Fruit fly (Drosophila melanogaster) whole organism, embryonic: ENCODE data around the gene CG42824.

Source experiments
- Aef1 ChIP-seq: fragments of 200-800 bp; sonication (Bioruptor generic); IDR thresholded peaks from 3 replicates; pipeline ENCODE4 v1.3.6; 2022; ENCODE audit warnings: missing biosample characterization, missing genetic modification characterization
- B-H2 ChIP-seq: fragments of 200-800 bp; sonication (Bioruptor generic); optimal IDR thresholded peaks from 2 replicates; lab custom pipeline; 2018; ENCODE audit warnings: missing biosample characterization, mild to moderate bottlenecking, missing genetic modification characterization
- Bdp1 ChIP-seq: fragments of 200-800 bp; sonication (Bioruptor generic); optimal IDR thresholded peaks from 3 replicates; lab custom pipeline; 2016; ENCODE audit warnings: missing biosample characterization, missing genetic modification characterization
- BtbVII ChIP-seq: fragments of 200-800 bp; sonication (Bioruptor generic); optimal IDR thresholded peaks from 3 replicates; lab custom pipeline; 2017; ENCODE audit warnings: missing biosample characterization, mild to moderate bottlenecking, missing genetic modification characterization
- CG10543 ChIP-seq: fragments of 200-800 bp; sonication (Bioruptor generic); optimal IDR thresholded peaks from 3 replicates; lab custom pipeline; 2017; ENCODE audit warnings: missing biosample characterization, mild to moderate bottlenecking, missing genetic modification characterization, moderate library complexity
- CG10565 ChIP-seq: fragments of 200-800 bp; sonication (Bioruptor generic); optimal IDR thresholded peaks from 3 replicates; lab custom pipeline; 2016; ENCODE audit warnings: missing biosample characterization, mild to moderate bottlenecking, missing genetic modification characterization
- CG12236 ChIP-seq: fragments of 200-800 bp; sonication (Bioruptor generic); optimal IDR thresholded peaks from 2 replicates; lab custom pipeline; 2016; ENCODE audit warnings: missing biosample characterization, missing genetic modification characterization
- CG13894 ChIP-seq: fragments of 200-800 bp; sonication (Bioruptor generic); optimal IDR thresholded peaks from 3 replicates; lab custom pipeline; 2018; ENCODE audit warnings: missing biosample characterization, mild to moderate bottlenecking, missing genetic modification characterization, moderate library complexity
- CG15073 ChIP-seq: fragments of 200-800 bp; sonication (Bioruptor generic); optimal IDR thresholded peaks from 2 replicates; lab custom pipeline; 2016; ENCODE audit warnings: missing biosample characterization, missing genetic modification characterization
- CG1832 ChIP-seq: fragments of 200-800 bp; sonication (Bioruptor generic); optimal IDR thresholded peaks from 2 replicates; lab custom pipeline; 2017; ENCODE audit warnings: missing biosample characterization, mild to moderate bottlenecking, missing genetic modification characterization, inconsistent platforms
- CG2129 ChIP-seq: fragments of 200-800 bp; sonication (Bioruptor generic); IDR thresholded peaks from 2 replicates; pipeline ENCODE4 v1.3.6; 2022; ENCODE audit warnings: missing biosample characterization, missing genetic modification characterization; ENCODE audit not compliant: partially characterized antibody
- CG2202 ChIP-seq: fragments of 200-800 bp; sonication (Bioruptor generic); optimal IDR thresholded peaks from 2 replicates; lab custom pipeline; 2018; ENCODE audit warnings: missing biosample characterization, mild to moderate bottlenecking, missing genetic modification characterization
- CG2875 ChIP-seq: fragments of 200-800 bp; sonication (Bioruptor generic); optimal IDR thresholded peaks from 2 replicates; lab custom pipeline; 2017; ENCODE audit warnings: missing biosample characterization, mild to moderate bottlenecking, missing genetic modification characterization, missing genetic modification reagents
- CG3163 ChIP-seq: fragments of 200-800 bp; sonication (Bioruptor generic); optimal IDR thresholded peaks from 3 replicates; lab custom pipeline; 2016; ENCODE audit warnings: missing biosample characterization, missing genetic modification characterization
- CG34224 ChIP-seq: fragments of 200-800 bp; sonication (Bioruptor generic); IDR thresholded peaks from 3 replicates; pipeline ENCODE4 v1.3.6; 2022; ENCODE audit warnings: missing biosample characterization, missing genetic modification characterization; ENCODE audit not compliant: partially characterized antibody
- CG5245 ChIP-seq: fragments of 200-800 bp; sonication (Bioruptor generic); optimal IDR thresholded peaks from 3 replicates; lab custom pipeline; 2016; ENCODE audit warnings: missing biosample characterization, missing genetic modification characterization
- CG7357 ChIP-seq: fragments of 200-800 bp; sonication (Bioruptor generic); IDR thresholded peaks from 3 replicates; pipeline ENCODE4 v1.3.6; 2022; ENCODE audit warnings: missing biosample characterization, missing genetic modification characterization
- CG7372 ChIP-seq: fragments of 200-800 bp; sonication (Bioruptor generic); IDR thresholded peaks from 2 replicates; pipeline ENCODE4 v1.3.6; 2022; ENCODE audit warnings: missing biosample characterization, missing genetic modification characterization
- CG7839 ChIP-seq: fragments of 200-800 bp; sonication (Bioruptor generic); optimal IDR thresholded peaks from 3 replicates; lab custom pipeline; 2018; ENCODE audit warnings: missing biosample characterization, mild to moderate bottlenecking, missing genetic modification characterization, moderate library complexity
- CG7963 ChIP-seq: fragments of 200-800 bp; sonication (Bioruptor generic); IDR thresholded peaks from 3 replicates; pipeline ENCODE4 v1.3.6; 2022; ENCODE audit warnings: missing biosample characterization, missing genetic modification characterization; ENCODE audit not compliant: partially characterized antibody
- CG9609 ChIP-seq: fragments of 200-800 bp; sonication (Bioruptor generic); optimal IDR thresholded peaks from 3 replicates; lab custom pipeline; 2016; ENCODE audit warnings: missing biosample characterization, missing genetic modification characterization
- CG9932 ChIP-seq: fragments of 200-800 bp; sonication (Bioruptor generic); IDR thresholded peaks from 2 replicates; pipeline ENCODE4 v1.3.6; 2022; ENCODE audit warnings: missing biosample characterization, missing genetic modification characterization
- CTCF ChIP-seq: fragments of 200-800 bp; sonication (Bioruptor generic); optimal IDR thresholded peaks from 2 replicates; lab custom pipeline; 2017; ENCODE audit warnings: missing biosample characterization, mild to moderate bottlenecking, missing genetic modification characterization, moderate library complexity
- Dbx ChIP-seq: fragments of 200-800 bp; sonication (Bioruptor generic); IDR thresholded peaks from 3 replicates; pipeline ENCODE4 v1.3.6; 2022; ENCODE audit warnings: missing biosample characterization, missing genetic modification characterization
- Dll ChIP-seq: fragments of 200-800 bp; sonication (Bioruptor generic); IDR thresholded peaks from 4 replicates; pipeline ENCODE4 v1.3.6; 2022; ENCODE audit warnings: missing biosample characterization, missing genetic modification characterization; ENCODE audit not compliant: partially characterized antibody
- Elba2 ChIP-seq: fragments of 200-800 bp; sonication (Bioruptor generic); optimal IDR thresholded peaks from 3 replicates; lab custom pipeline; 2016; ENCODE audit warnings: missing biosample characterization, missing genetic modification characterization
- H2.0 ChIP-seq: fragments of 200-800 bp; sonication (Bioruptor generic); IDR thresholded peaks from 2 replicates; pipeline ENCODE4 v1.3.6; 2022; ENCODE audit warnings: missing biosample characterization, missing genetic modification characterization
- HmgD ChIP-seq: fragments of 200-800 bp; sonication (Bioruptor generic); optimal IDR thresholded peaks from 3 replicates; lab custom pipeline; 2016; ENCODE audit warnings: missing biosample characterization, missing genetic modification characterization
- Hmr ChIP-seq: fragments of 200-800 bp; sonication (Bioruptor generic); optimal IDR thresholded peaks from 3 replicates; lab custom pipeline; 2017; ENCODE audit warnings: mild to moderate bottlenecking, missing biosample characterization, missing genetic modification reagents, missing genetic modification characterization
- Hr39 ChIP-seq: fragments of >200 bp; optimal IDR thresholded peaks from 2 replicates; lab custom pipeline; 2017
- Xrp1 ChIP-seq: fragments of 200-800 bp; sonication (Bioruptor generic); IDR thresholded peaks from 2 replicates; pipeline ENCODE4 v1.3.6; 2022; ENCODE audit warnings: missing biosample characterization, missing genetic modification characterization
- bbx ChIP-seq: fragments of 200-800 bp; sonication (Bioruptor generic); IDR thresholded peaks from 2 replicates; pipeline ENCODE4 v1.3.6; 2022; ENCODE audit warnings: missing biosample characterization, missing genetic modification characterization; ENCODE audit not compliant: partially characterized antibody
- bcd ChIP-seq: fragments of 200-800 bp; sonication (Bioruptor generic); optimal IDR thresholded peaks from 2 replicates; lab custom pipeline; 2017; ENCODE audit warnings: missing biosample characterization, mild to moderate bottlenecking, missing genetic modification characterization
- danr ChIP-seq: fragments of 200-800 bp; sonication (Bioruptor generic); IDR thresholded peaks from 2 replicates; pipeline ENCODE4 v1.3.6; 2022; ENCODE audit warnings: missing biosample characterization, missing genetic modification characterization
- disco-r ChIP-seq: fragments of 200-800 bp; sonication (Bioruptor generic); optimal IDR thresholded peaks from 2 replicates; lab custom pipeline; 2016; ENCODE audit warnings: missing biosample characterization, missing genetic modification characterization
- dmrt99B ChIP-seq: fragments of 200-800 bp; sonication (Bioruptor generic); optimal IDR thresholded peaks from 2 replicates; lab custom pipeline; 2018; ENCODE audit warnings: missing biosample characterization, mild to moderate bottlenecking, missing genetic modification characterization, moderate library complexity
- gcm2 ChIP-seq: fragments of 200-800 bp; sonication (Bioruptor generic); optimal IDR thresholded peaks from 2 replicates; lab custom pipeline; 2016; ENCODE audit warnings: missing biosample characterization, missing genetic modification characterization
- gsb ChIP-seq: fragments of 200-800 bp; sonication (Bioruptor generic); IDR thresholded peaks from 2 replicates; pipeline ENCODE4 v1.3.6; 2022; ENCODE audit warnings: missing biosample characterization, missing genetic modification characterization
- klu ChIP-seq: fragments of 200-800 bp; sonication (Bioruptor generic); IDR thresholded peaks from 2 replicates; pipeline ENCODE4 v1.3.6; 2022; ENCODE audit warnings: missing biosample characterization, missing genetic modification characterization
- knrl ChIP-seq: fragments of 200-800 bp; sonication (Bioruptor generic); IDR thresholded peaks from 3 replicates; pipeline ENCODE4 v1.3.6; 2022; ENCODE audit warnings: missing biosample characterization, missing genetic modification characterization; ENCODE audit not compliant: partially characterized antibody
- luna ChIP-seq: fragments of 200-800 bp; sonication (Bioruptor generic); optimal IDR thresholded peaks from 2 replicates; lab custom pipeline; 2016; ENCODE audit warnings: missing biosample characterization, missing genetic modification characterization
- mirr ChIP-seq: fragments of 200-800 bp; sonication (Bioruptor generic); optimal IDR thresholded peaks from 3 replicates; lab custom pipeline; 2018; ENCODE audit warnings: missing biosample characterization, mild to moderate bottlenecking, missing genetic modification characterization
- mld ChIP-seq: fragments of 200-800 bp; sonication (Bioruptor generic); IDR thresholded peaks from 3 replicates; pipeline ENCODE4 v1.3.6; 2022; ENCODE audit warnings: missing biosample characterization, missing genetic modification characterization; ENCODE audit not compliant: partially characterized antibody
- oc ChIP-seq: fragments of 200-800 bp; sonication (Bioruptor generic); optimal IDR thresholded peaks from 2 replicates; lab custom pipeline; 2018; ENCODE audit warnings: missing biosample characterization, mild to moderate bottlenecking, missing genetic modification characterization, moderate library complexity
- pros ChIP-seq: fragments of 200-800 bp; sonication (Bioruptor generic); optimal IDR thresholded peaks from 3 replicates; lab custom pipeline; 2019; ENCODE audit warnings: missing biosample characterization, mild to moderate bottlenecking, missing genetic modification characterization, moderate library complexity
- pum ChIP-seq: fragments of 200-800 bp; sonication (Bioruptor generic); optimal IDR thresholded peaks from 2 replicates; lab custom pipeline; 2016; ENCODE audit warnings: missing biosample characterization, missing genetic modification characterization
- sens ChIP-seq: fragments of 200-800 bp; sonication (Bioruptor generic); peaks from one replicate; lab custom pipeline; 2016; ENCODE audit warnings: missing biosample characterization, missing genetic modification characterization
- sisA ChIP-seq: fragments of 200-800 bp; sonication (Bioruptor generic); IDR thresholded peaks from 2 replicates; pipeline ENCODE4 v1.3.6; 2022; ENCODE audit warnings: missing biosample characterization, missing genetic modification characterization
- slp2 ChIP-seq: fragments of 200-800 bp; sonication (Bioruptor generic); optimal IDR thresholded peaks from 2 replicates; lab custom pipeline; 2016; ENCODE audit warnings: missing biosample characterization, missing genetic modification characterization
- tll ChIP-seq, 2 experiments: fragments of 200-800 bp in 1 of 2; fragments of >200 bp in 1 of 2; sonication (Bioruptor generic) in 1 of 2; optimal IDR thresholded peaks; 2 replicates each; lab custom pipeline; 2017 to 2019; ENCODE audit warnings: missing biosample characterization in 2 of 2, missing genetic modification characterization in 2 of 2, mild to moderate bottlenecking in 1 of 2, moderate library complexity in 1 of 2
- wdn ChIP-seq: fragments of 200-800 bp; sonication (Bioruptor generic); IDR thresholded peaks from 2 replicates; pipeline ENCODE4 v1.3.6; 2022; ENCODE audit warnings: missing biosample characterization, missing genetic modification characterization

The CG42824 gene

dm6 chr3R:17391313-17391845 is 14.9 kb downstream of the CG42824 start, which contains the start of the genes Brf and sds22 (continued):
- TF ChIP-seq tll (GFP tag; optimal IDR thresholded peaks at IDR 0.05; lab: Kevin White, UChicago) = peak; percentile 33 to 81
- TF ChIP-seq CG7372 (GFP tag; lab: Robert Waterston, UW) = peak; percentile 92
- TF ChIP-seq Elba2 = peak; percentile 97
- TF ChIP-seq pros = peak; percentile 61
- peak; percentile 43; the same call in 1 of the 3 replicates for TF ChIP-seq mld
- TF ChIP-seq sens (GFP tag; lab: Kevin White, UChicago) = peak; percentile 99
- peak; percentile 91 for TF ChIP-seq BtbVII (GFP tag; lab: Kevin White, UChicago)
- 0 out of 3 replicates have a peak, but pooled peaks have one; percentile 48 for TF ChIP-seq CG7963 (GFP tag; lab: Robert Waterston, UW)
- TF ChIP-seq dmrt99B (tag; lab: Kevin White, UChicago) = peak; percentile 93
- peak; percentile 77 for TF ChIP-seq CG15073
- TF ChIP-seq CG2129 (GFP tag; lab: Robert Waterston, UW) = peak; percentile 62
- peak; percentile 39; the same call in 1 of the 2 replicates for TF ChIP-seq bbx (GFP tag; lab: Robert Waterston, UW)
- peak; percentile 86 for TF ChIP-seq CG7357
- TF ChIP-seq Hmr = peak; percentile 94
- peak; percentile 97 for TF ChIP-seq CG10543 (GFP tag; lab: Kevin White, UChicago)
- peak; percentile 94 for TF ChIP-seq Aef1 (GFP tag; lab: Robert Waterston, UW)
- peak; percentile 95 for TF ChIP-seq CG13894 (tag; lab: Kevin White, UChicago)
- peak; percentile 90 for TF ChIP-seq Bdp1 (GFP tag; lab: Kevin White, UChicago)
- peak; percentile 94 for TF ChIP-seq klu (GFP tag; lab: Robert Waterston, UW)
- peak; percentile 97 for TF ChIP-seq sisA (GFP tag; lab: Robert Waterston, UW)
- TF ChIP-seq B-H2 (GFP tag; lab: Kevin White, UChicago) = peak; percentile 97
- peak; percentile 79 for TF ChIP-seq CG3163 (GFP tag; lab: Kevin White, UChicago)
- TF ChIP-seq slp2 (GFP tag; lab: Kevin White, UChicago) = peak; percentile 93
- no peak for TF ChIP-seq Hr39 (lab: Kevin White, UChicago)
- peak; percentile 93 for TF ChIP-seq luna
- TF ChIP-seq HmgD (GFP tag; lab: Kevin White, UChicago) = peak; percentile 89
- TF ChIP-seq disco-r (GFP tag; lab: Kevin White, UChicago) = peak; percentile 90
- TF ChIP-seq CG9932 = peak; percentile 98
- TF ChIP-seq wdn (GFP tag; lab: Robert Waterston, UW) = peak; percentile 92
- peak; percentile 75 for TF ChIP-seq gsb (GFP tag; lab: Robert Waterston, UW)
- peak; percentile 84 for TF ChIP-seq H2.0 (GFP tag; lab: Robert Waterston, UW)
- peak; percentile 96 for TF ChIP-seq CG7839 (tag; lab: Kevin White, UChicago)
- TF ChIP-seq Xrp1 (GFP tag; lab: Robert Waterston, UW) = peak; percentile 95
- peak; percentile 96 for TF ChIP-seq pum
- TF ChIP-seq CG2875 (GFP tag; lab: Kevin White, UChicago) = peak; percentile 84
- TF ChIP-seq oc (tag; lab: Kevin White, UChicago) = peak; percentile 88
- TF ChIP-seq Dll (GFP tag; lab: Robert Waterston, UW) = peak; percentile 89
- TF ChIP-seq CG9609 (GFP tag; lab: Kevin White, UChicago) = peak; percentile 97
- TF ChIP-seq CG2202 = peak; percentile 88
- TF ChIP-seq Dbx (GFP tag; lab: Robert Waterston, UW) = peak; percentile 96
- TF ChIP-seq CTCF (GFP tag; lab: Kevin White, UChicago) = peak; percentile 46
- TF ChIP-seq bcd (GFP tag; lab: Kevin White, UChicago) = peak; percentile 95
- TF ChIP-seq CG1832 (GFP tag; lab: Kevin White, UChicago) = no peak
- peak; percentile 95 for TF ChIP-seq CG5245 (GFP tag; lab: Kevin White, UChicago)
- peak; percentile 53; the same call in 1 of the 3 replicates for TF ChIP-seq CG34224 (GFP tag; lab: Robert Waterston, UW)
- TF ChIP-seq gcm2 (GFP tag; lab: Kevin White, UChicago) = peak; percentile 87
- peak; percentile 88 for TF ChIP-seq CG12236 (GFP tag; lab: Kevin White, UChicago)
- TF ChIP-seq mirr = peak; percentile 90
- peak; percentile 88 for TF ChIP-seq CG10565
- peak; percentile 87 for TF ChIP-seq knrl
- peak; percentile 87 for TF ChIP-seq danr (GFP tag; lab: Robert Waterston, UW)
